Worm (Caenorhabditis elegans): ENCODE results near the gene F12A10.8.

ce11 chrII:5453547-5453946 is 47.3 kb downstream of the F12A10.8 start, which contains the start of gene dhs-5:
- TF ChIP-seq unc-62 (GFP tag; optimal IDR thresholded peaks at IDR 0.05) = no peak
- no peak for TF ChIP-seq elt-3 (tag; optimal IDR thresholded peaks at IDR 0.05)
- no peak for TF ChIP-seq nhr-77 (tag; optimal IDR thresholded peaks at IDR 0.05)
- TF ChIP-seq lin-39 (tag; optimal IDR thresholded peaks at IDR 0.05) = no peak
- no peak for TF ChIP-seq nhr-12 (tag; optimal IDR thresholded peaks at IDR 0.05)
- TF ChIP-seq unc-55 (GFP tag; optimal IDR thresholded peaks at IDR 0.05) = no peak
- TF ChIP-seq ama-1 (optimal IDR thresholded peaks at IDR 0.05) = no peak
- TF ChIP-seq mdl-1 (tag; optimal IDR thresholded peaks at IDR 0.05) = no peak
- TF ChIP-seq nhr-11 (tag; optimal IDR thresholded peaks at IDR 0.05) = no peak
- no peak for TF ChIP-seq ceh-16 (tag; optimal IDR thresholded peaks at IDR 0.05)
- TF ChIP-seq nhr-23 (tag; optimal IDR thresholded peaks at IDR 0.05) = no peak
- no peak for TF ChIP-seq ztf-4 (tag; optimal IDR thresholded peaks at IDR 0.05)
- no peak for TF ChIP-seq Y55F3AM.14 (GFP tag; optimal IDR thresholded peaks at IDR 0.05)
- TF ChIP-seq ztf-11 (tag; optimal IDR thresholded peaks at IDR 0.05) = no peak
